Worm (Caenorhabditis elegans): Measurements from ENCODE around the gene sre-18.

- TF ChIP-seq nhr-237 (tag; optimal IDR thresholded peaks at IDR 0.05), result no peak
- TF ChIP-seq pqm-1 (tag; optimal IDR thresholded peaks at IDR 0.05), result no peak
- TF ChIP-seq snpc-4 (tag; optimal IDR thresholded peaks at IDR 0.05), result no peak
- TF ChIP-seq unc-39 (tag; optimal IDR thresholded peaks at IDR 0.05), result no peak
- TF ChIP-seq egl-27 (tag; optimal IDR thresholded peaks at IDR 0.05), result no peak
- TF ChIP-seq nhr-23 (tag; optimal IDR thresholded peaks at IDR 0.05), result no peak
- no peak for TF ChIP-seq nhr-76 (tag; optimal IDR thresholded peaks at IDR 0.05)
- TF ChIP-seq ama-1 (optimal IDR thresholded peaks at IDR 0.05), result peak; percentile 88
Observed at ce11 chrIV:12215762-12216295, 13.8 kb downstream of the sre-18 start, which contains the start of gene phy-2.

All from whole organism, L3 larva.